Worm (Caenorhabditis elegans): ENCODE results near the gene F58B4.7.
A peak's percentile ranks its signal among the peaks of the same experiment; 100 is the strongest.

The F58B4.7 gene

DNA sequence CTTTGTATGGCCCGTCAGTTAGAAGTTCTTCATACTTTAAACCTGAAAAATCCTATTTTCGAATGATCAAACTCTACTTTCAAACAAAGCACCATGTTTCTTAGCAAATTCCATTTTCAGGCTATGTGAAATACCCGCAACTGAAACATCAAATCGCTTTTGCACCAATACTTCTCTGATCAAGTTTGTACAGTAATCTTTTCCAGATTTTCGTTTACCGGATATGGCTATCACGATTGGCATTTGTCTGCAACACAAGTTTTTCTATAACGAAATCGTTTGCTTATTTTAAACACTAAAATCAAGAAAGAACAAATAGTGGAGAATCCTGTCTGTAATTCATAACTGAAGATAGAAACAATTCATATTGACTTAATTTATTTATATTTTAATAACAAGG is 26.8 kb downstream of the F58B4.7 start, which contains the start of gene F32D8.13 (continued):
- TF ChIP-seq lag-1 (GFP tag; IDR thresholded peaks at IDR 0.05) (no peak), let-607 (tag; optimal IDR thresholded peaks at IDR 0.05) (peak in 1 of 2 experiments; percentile 40), egrh-3 (GFP tag; IDR thresholded peaks at IDR 0.05) (no peak), ekl-4 (GFP tag; IDR thresholded peaks at IDR 0.05) (no peak), ama-1 (optimal IDR thresholded peaks at IDR 0.05) (peak; percentile 58), ama-1 (GFP tag; optimal IDR thresholded peaks at IDR 0.05) (no peak), somi-1 (GFP tag; optimal IDR thresholded peaks at IDR 0.05) (no peak), hmg-1.2 (GFP tag; IDR thresholded peaks at IDR 0.05) (no peak; the same call in 1 of the 2 replicates), mxl-1 (tag; optimal IDR thresholded peaks at IDR 0.05) (no peak), B0035.1 (tag; optimal IDR thresholded peaks at IDR 0.05) (no peak), Y53F4B.3 (GFP tag; IDR thresholded peaks at IDR 0.05) (no peak), nhr-120 (GFP tag; IDR thresholded peaks at IDR 0.05) (no peak), unc-62 (GFP tag; optimal IDR thresholded peaks at IDR 0.05) (no peak), dox-1 (GFP tag; IDR thresholded peaks at IDR 0.05) (no peak), F57A8.1 (GFP tag; optimal IDR thresholded peaks at IDR 0.05) (no peak), B0336.3 (GFP tag; IDR thresholded peaks at IDR 0.05) (0 out of 2 replicates have a peak, but pooled peaks have one; percentile 26), zfh-2 (GFP tag; conservative IDR thresholded peaks at IDR 0.05) (no peak), Y56A3A.18 (GFP tag; IDR thresholded peaks at IDR 0.05) (0 out of 2 replicates have a peak, but pooled peaks have one; percentile 33), dpff-1 (tag; optimal IDR thresholded peaks at IDR 0.05) (no peak), ztf-6 (GFP tag; IDR thresholded peaks at IDR 0.05) (no peak), egl-18 (GFP tag; IDR thresholded peaks at IDR 0.05) (no peak)

DNA sequence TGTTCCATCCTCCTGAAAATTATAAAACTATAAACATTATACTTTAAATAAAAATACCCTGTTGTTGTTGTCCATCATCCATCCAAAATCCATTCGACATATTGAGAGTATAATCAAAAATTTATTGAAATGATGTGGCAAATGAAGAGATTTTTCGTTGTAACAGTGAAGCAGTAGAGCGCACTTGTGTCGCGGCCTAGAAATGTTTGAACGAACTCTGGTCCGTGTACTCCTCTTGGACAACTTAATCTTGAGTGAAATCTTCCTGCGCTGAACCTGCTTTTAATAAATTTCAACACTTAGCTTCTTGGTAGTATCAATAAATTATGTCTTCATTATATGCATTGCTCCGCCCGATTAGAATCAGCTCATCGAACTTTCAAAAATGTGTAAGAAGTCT is 28.5 kb downstream of the F58B4.7 start, which contains the start of the genes F32D8.14 and F32D8.5:
TSS of gene F32D8.14 (minus strand) at position 188 of the 400 bp plus-strand sequence.
TSS of gene F32D8.5 (plus strand) at position 200 of the 400 bp plus-strand sequence.
- peak; percentile 69 for TF ChIP-seq D2030.7 (GFP tag; IDR thresholded peaks at IDR 0.05)
- TF ChIP-seq dox-1 (GFP tag; IDR thresholded peaks at IDR 0.05): peak; percentile 81
- TF ChIP-seq somi-1 (GFP tag; optimal IDR thresholded peaks at IDR 0.05): no peak
- TF ChIP-seq let-607 (tag; optimal IDR thresholded peaks at IDR 0.05): peak; percentile 77 to 93
- TF ChIP-seq K12H6.12 (tag; optimal IDR thresholded peaks at IDR 0.05): peak; percentile 41
- no peak for TF ChIP-seq F23B12.7 (tag; optimal IDR thresholded peaks at IDR 0.05; ENCODE audit: insufficient read depth)
- peak; percentile 39 for TF ChIP-seq unc-130 (GFP tag; optimal IDR thresholded peaks at IDR 0.05)
- 0 out of 2 replicates have a peak, but pooled peaks have one; percentile 49 for TF ChIP-seq rcor-1 (GFP tag; IDR thresholded peaks at IDR 0.05)
- TF ChIP-seq aptf-2 (GFP tag; conservative IDR thresholded peaks at IDR 0.05): 0 out of 2 replicates have a peak, but pooled peaks have one; percentile 9
- TF ChIP-seq lin-54 (GFP tag; optimal IDR thresholded peaks at IDR 0.05): peak; percentile 69
- peak; percentile 13 for TF ChIP-seq repo-1 (tag; optimal IDR thresholded peaks at IDR 0.05)
- TF ChIP-seq ZK185.1 (tag; optimal IDR thresholded peaks at IDR 0.05; ENCODE audit: poor library complexity, severe bottlenecking): peak; percentile 85
- TF ChIP-seq hmg-1.2 (GFP tag; IDR thresholded peaks at IDR 0.05): peak; percentile 48; the same call in 1 of the 2 replicates
- TF ChIP-seq lin-40 (tag; optimal IDR thresholded peaks at IDR 0.05): peak; percentile 53
- peak in 1 of 3 experiments; percentile 76 for TF ChIP-seq lin-35 (GFP tag; optimal IDR thresholded peaks at IDR 0.05)
- TF ChIP-seq ztf-18 (tag; optimal IDR thresholded peaks at IDR 0.05): peak; percentile 51
- TF ChIP-seq F33H1.4 (GFP tag; IDR thresholded peaks at IDR 0.05): peak; percentile 28; the same call in 1 of the 2 replicates
- TF ChIP-seq mel-28 (tag; optimal IDR thresholded peaks at IDR 0.05; ENCODE audit: borderline replicate concordance): no peak
- TF ChIP-seq madf-3 (GFP tag; IDR thresholded peaks at IDR 0.05): 0 out of 2 replicates have a peak, but pooled peaks have one; percentile 38
- no peak for TF ChIP-seq B0336.3 (GFP tag; IDR thresholded peaks at IDR 0.05)
- peak; percentile 35 for TF ChIP-seq madf-10 (tag; optimal IDR thresholded peaks at IDR 0.05)
- 0 out of 2 replicates have a peak, but pooled peaks have one; percentile 38 for TF ChIP-seq Y56A3A.18 (GFP tag; IDR thresholded peaks at IDR 0.05)
- no peak for TF ChIP-seq Y67H2A.10 (GFP tag; conservative IDR thresholded peaks at IDR 0.05)
- TF ChIP-seq madf-6 (GFP tag; IDR thresholded peaks at IDR 0.05): peak; percentile 53; the same call in 1 of the 2 replicates
- peak; percentile 60 for TF ChIP-seq attf-5 (GFP tag; optimal IDR thresholded peaks at IDR 0.05)
- no peak for TF ChIP-seq ceh-79 (tag; optimal IDR thresholded peaks at IDR 0.05)
- no peak for TF ChIP-seq nhr-90 (tag; optimal IDR thresholded peaks at IDR 0.05)
- TF ChIP-seq ztf-25 (GFP tag; IDR thresholded peaks at IDR 0.05): 0 out of 2 replicates have a peak, but pooled peaks have one; percentile 17
- peak; percentile 8 for TF ChIP-seq ccch-3 (GFP tag; optimal IDR thresholded peaks at IDR 0.05)
- peak; percentile 84 for TF ChIP-seq ceh-27 (GFP tag; optimal IDR thresholded peaks at IDR 0.05)
- peak; percentile 62 for TF ChIP-seq pbrm-1 (GFP tag; IDR thresholded peaks at IDR 0.05)
- TF ChIP-seq C06A6.2 (GFP tag; conservative IDR thresholded peaks at IDR 0.05): 0 out of 2 replicates have a peak, but pooled peaks have one; percentile 25
- no peak for TF ChIP-seq ekl-4 (GFP tag; IDR thresholded peaks at IDR 0.05)

All from whole organism, young adult.